Worm (Caenorhabditis elegans): ENCODE results near the gene nprl-2.

Gene nprl-2

DNA sequence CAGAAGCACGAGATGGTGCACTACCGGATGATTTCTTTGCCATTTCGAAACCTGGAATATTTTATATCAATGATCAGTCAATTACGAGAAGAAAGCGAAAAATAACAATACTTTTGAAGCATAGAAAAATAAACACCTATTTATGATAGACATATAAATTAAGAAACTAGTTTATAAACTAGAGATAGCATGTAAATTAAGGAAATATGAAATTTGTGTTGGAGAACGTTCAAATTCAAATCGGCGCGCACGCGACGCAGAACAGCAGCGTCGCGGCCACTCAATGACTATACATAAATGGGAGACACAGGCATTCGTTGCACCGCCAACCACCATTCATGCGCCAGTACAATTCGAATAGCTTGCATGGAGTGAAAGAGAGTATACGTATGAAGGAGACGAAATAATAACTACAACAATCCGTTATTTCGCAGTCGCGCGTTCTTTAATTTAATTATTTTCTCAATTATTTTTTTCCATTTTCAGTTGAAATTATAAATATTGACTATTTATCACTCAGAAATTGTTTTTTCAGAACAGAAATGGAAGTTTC is 23.5 kb downstream of the nprl-2 start, which contains the start of the genes cec-5 and nol-10 (continued):
- TF ChIP-seq ztf-11 (tag; optimal IDR thresholded peaks at IDR 0.05) (no peak), fos-1 (tag; optimal IDR thresholded peaks at IDR 0.05) (no peak), daf-12 (tag; optimal IDR thresholded peaks at IDR 0.05) (no peak), lin-15B (tag; optimal IDR thresholded peaks at IDR 0.05) (peak; percentile 93), nhr-11 (tag; optimal IDR thresholded peaks at IDR 0.05) (no peak)

DNA sequence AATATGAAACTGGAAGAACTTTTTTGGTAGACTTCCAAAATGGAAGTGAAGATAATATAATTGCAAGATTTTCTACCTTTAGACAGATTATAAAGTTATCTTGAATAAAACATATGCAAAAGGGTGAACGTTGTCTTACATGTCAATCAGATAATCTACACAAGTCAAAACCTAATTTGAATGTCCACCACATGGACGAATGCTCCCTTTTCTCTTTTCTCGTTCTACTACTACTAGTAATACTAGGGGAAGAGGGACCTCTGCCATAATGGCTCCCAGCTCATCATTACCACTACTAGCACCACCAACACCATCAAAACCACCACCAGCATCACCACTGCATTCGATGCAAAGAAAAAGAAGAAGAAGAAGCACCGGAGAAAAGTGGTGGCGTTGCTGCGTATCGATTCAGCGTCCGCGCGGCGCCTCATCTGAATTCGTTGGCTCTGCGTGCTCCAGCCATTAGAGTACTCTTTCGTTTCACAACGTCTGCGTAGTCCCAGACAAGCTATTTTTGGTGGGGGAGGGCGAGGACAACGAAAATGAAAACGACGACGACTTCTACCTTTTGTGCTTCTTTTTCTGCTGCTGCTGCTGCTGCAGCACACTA is 28.8 kb downstream of the nprl-2 start:
- TF ChIP-seq ceh-9 (tag; optimal IDR thresholded peaks at IDR 0.05) = no peak
- TF ChIP-seq zag-1 (tag; optimal IDR thresholded peaks at IDR 0.05) = no peak
- TF ChIP-seq unc-62 (GFP tag; optimal IDR thresholded peaks at IDR 0.05) = no peak
- no peak for TF ChIP-seq fos-1 (tag; optimal IDR thresholded peaks at IDR 0.05)
- no peak for TF ChIP-seq nhr-43 (tag; optimal IDR thresholded peaks at IDR 0.05; ENCODE audit: poor library complexity, severe bottlenecking)
- TF ChIP-seq daf-12 (tag; optimal IDR thresholded peaks at IDR 0.05) = no peak
- peak; percentile 42 for TF ChIP-seq hmg-11 (tag; optimal IDR thresholded peaks at IDR 0.05)
- TF ChIP-seq fkh-10 (GFP tag; optimal IDR thresholded peaks at IDR 0.05) = no peak
- TF ChIP-seq snpc-4 (tag; optimal IDR thresholded peaks at IDR 0.05) = peak; percentile 11
- TF ChIP-seq ceh-28 (tag; optimal IDR thresholded peaks at IDR 0.05) = no peak
- no peak for TF ChIP-seq nhr-76 (tag; optimal IDR thresholded peaks at IDR 0.05)
- TF ChIP-seq nfya-1 (tag; optimal IDR thresholded peaks at IDR 0.05; ENCODE audit: insufficient read depth) = peak; percentile 51
- peak; percentile 84 for TF ChIP-seq lin-39 (tag; optimal IDR thresholded peaks at IDR 0.05)

DNA sequence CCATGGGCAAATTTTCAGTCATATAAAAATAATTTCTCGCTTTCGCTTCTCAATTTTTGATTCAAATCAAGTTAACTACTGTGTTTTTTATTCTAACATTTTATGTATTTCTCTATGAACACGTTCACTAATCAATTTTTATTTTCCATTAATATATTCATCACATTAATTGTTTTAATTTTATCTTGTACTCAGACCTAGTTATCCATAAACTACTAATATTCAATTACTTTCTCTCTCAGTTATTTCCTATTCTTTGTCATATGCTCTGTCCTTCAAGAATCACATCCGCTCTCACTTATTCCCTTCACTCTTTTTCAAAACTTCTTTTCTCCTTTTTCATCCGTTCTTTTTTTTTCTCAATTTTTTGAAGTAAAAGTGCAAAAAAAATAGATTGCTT is 30.4 kb downstream of the nprl-2 start:
- TF ChIP-seq fkh-10 (GFP tag; optimal IDR thresholded peaks at IDR 0.05) (peak; percentile 42), mml-1 (tag; optimal IDR thresholded peaks at IDR 0.05) (no peak), mdl-1 (tag; optimal IDR thresholded peaks at IDR 0.05) (no peak), lin-39 (tag; optimal IDR thresholded peaks at IDR 0.05) (no peak)

DNA sequence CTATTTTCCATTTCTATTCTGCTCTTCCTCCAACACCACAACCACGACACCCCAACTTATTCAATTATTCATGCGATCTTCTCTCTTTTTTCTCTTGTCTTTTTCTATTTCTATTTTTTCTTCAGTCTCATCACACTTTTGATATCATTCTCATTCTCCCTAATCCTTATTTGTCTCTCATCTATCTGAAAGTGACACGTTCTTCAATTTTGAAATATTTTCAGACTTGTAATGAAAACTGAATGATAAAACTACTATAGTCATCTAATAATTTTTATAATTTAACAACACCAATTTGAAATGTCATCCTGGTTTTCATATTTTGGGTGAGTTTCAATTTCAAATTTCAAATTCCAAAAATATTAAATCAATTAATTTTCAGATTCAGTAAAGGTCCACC is 32.0 kb downstream of the nprl-2 start, which contains the start of gene cla-1:
cla-1 (plus strand) TSS at position 301 of the 400 bp plus-strand sequence.
- no peak for TF ChIP-seq mdl-1 (tag; optimal IDR thresholded peaks at IDR 0.05)

DNA sequence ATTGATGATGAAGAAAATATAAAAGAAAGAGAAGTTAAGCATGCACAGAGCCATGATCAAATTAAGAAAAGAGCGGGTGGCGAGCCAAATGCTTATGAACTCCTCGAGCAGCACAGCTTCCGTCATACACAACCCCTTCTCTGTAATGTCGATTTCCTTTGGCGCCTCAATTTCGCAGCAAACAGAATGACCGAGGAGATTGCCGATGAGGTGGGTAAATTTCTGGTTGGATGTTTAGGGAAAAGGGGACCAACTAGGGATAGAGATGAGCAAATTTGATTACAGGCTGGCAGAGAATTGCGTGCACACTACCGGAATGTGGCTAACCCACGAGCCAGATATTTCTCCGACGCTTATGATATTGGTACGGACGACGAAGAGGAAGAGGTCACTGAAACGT is 48.8 kb downstream of the nprl-2 start:
- TF ChIP-seq elt-1 (tag; optimal IDR thresholded peaks at IDR 0.05) (no peak), egl-27 (tag; optimal IDR thresholded peaks at IDR 0.05) (no peak), ceh-28 (tag; optimal IDR thresholded peaks at IDR 0.05) (no peak), egl-5 (tag; optimal IDR thresholded peaks at IDR 0.05) (no peak), zag-1 (tag; optimal IDR thresholded peaks at IDR 0.05) (no peak), elt-3 (tag; optimal IDR thresholded peaks at IDR 0.05) (no peak), nfya-1 (tag; optimal IDR thresholded peaks at IDR 0.05; ENCODE audit: insufficient read depth) (no peak), fkh-10 (GFP tag; optimal IDR thresholded peaks at IDR 0.05) (no peak), ceh-82 (tag; optimal IDR thresholded peaks at IDR 0.05) (no peak), pqm-1 (tag; optimal IDR thresholded peaks at IDR 0.05) (no peak), sea-2 (GFP tag; optimal IDR thresholded peaks at IDR 0.05) (no peak), nhr-25 (tag; optimal IDR thresholded peaks at IDR 0.05) (no peak), daf-12 (tag; optimal IDR thresholded peaks at IDR 0.05) (no peak), fos-1 (tag; optimal IDR thresholded peaks at IDR 0.05) (no peak), fkh-2 (tag; optimal IDR thresholded peaks at IDR 0.05) (no peak), unc-39 (tag; optimal IDR thresholded peaks at IDR 0.05) (no peak), snpc-4 (tag; optimal IDR thresholded peaks at IDR 0.05) (no peak), aly-2 (tag; optimal IDR thresholded peaks at IDR 0.05) (no peak)

DNA sequence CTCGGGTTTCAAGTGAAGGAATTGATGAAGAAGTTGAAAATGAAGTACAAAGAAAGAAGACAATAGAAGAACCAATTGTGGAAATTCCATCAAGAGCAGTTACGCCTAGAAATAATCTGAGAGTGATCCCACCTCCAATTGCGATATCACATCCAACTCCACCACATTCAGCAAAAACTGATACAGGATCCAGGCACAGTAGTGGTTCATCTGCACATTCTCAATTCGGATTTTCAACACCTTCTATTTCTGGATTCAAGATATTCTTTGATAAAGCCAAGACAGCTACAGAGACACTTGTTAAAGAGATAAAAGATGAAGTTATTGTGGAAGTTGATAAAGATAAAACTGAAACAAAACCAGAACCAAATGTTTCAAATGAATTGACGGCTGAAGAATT is 51.5 kb downstream of the nprl-2 start:
- TF ChIP-seq egl-27 (tag; optimal IDR thresholded peaks at IDR 0.05) (no peak), daf-12 (tag; optimal IDR thresholded peaks at IDR 0.05) (no peak), mml-1 (tag; optimal IDR thresholded peaks at IDR 0.05) (no peak), nhr-23 (tag; optimal IDR thresholded peaks at IDR 0.05) (no peak), tbx-2 (tag; optimal IDR thresholded peaks at IDR 0.05) (no peak), nhr-76 (tag; optimal IDR thresholded peaks at IDR 0.05) (no peak), nhr-67 (tag; optimal IDR thresholded peaks at IDR 0.05) (no peak), elt-2 (tag; optimal IDR thresholded peaks at IDR 0.05) (no peak), elt-1 (tag; optimal IDR thresholded peaks at IDR 0.05) (no peak), ceh-82 (tag; optimal IDR thresholded peaks at IDR 0.05) (no peak), lin-39 (tag; optimal IDR thresholded peaks at IDR 0.05) (no peak), fkh-2 (tag; optimal IDR thresholded peaks at IDR 0.05) (no peak), egl-5 (tag; optimal IDR thresholded peaks at IDR 0.05) (no peak), nhr-12 (tag; optimal IDR thresholded peaks at IDR 0.05) (no peak)

All from whole organism, L3 larva.